Worm (Caenorhabditis elegans): Measurements from ENCODE around the gene F08F8.10.

DNA sequence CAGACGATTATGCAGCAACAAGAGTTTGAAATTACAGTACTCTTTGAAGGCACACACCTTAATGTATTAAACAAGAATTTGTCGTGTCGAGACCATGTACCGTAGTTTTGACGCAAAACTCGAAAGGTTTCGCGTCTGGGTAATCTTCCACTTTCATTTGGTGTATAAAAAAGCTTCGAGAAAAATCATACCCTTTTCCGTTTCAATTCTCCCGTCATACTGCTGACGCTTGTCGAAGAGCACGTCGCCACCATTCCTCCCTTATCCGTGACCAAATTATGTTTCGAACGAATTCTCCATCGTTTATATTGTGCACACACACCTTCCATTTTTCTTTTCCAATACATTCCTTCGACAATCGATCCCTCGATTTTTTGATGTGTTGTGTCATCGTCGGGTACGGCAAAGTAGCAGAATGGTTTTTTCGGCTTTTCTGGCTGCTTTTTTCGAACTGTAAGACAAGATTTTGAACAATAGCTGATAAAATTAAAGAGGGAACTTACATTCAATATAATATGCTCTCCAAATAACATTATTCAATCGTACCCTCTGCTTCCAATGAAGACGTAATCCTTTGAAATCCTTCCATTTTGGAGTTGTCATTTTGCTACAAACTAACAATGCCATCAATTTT lies 16.7 kb upstream of the F08F8.10 start:
- TF ChIP-seq repo-1 (tag; optimal IDR thresholded peaks at IDR 0.05) (no peak), dpl-1 (GFP tag; optimal IDR thresholded peaks at IDR 0.05) (no peak), lir-1 (GFP tag; conservative IDR thresholded peaks at IDR 0.05) (no peak), ztf-6 (GFP tag; IDR thresholded peaks at IDR 0.05) (no peak)
